Worm (Caenorhabditis elegans) whole organism, midembryonic: ENCODE results near the gene mlt-11.

Experiments used
- cog-1 ChIP-seq: sonication (generic microtip); optimal IDR thresholded peaks from 2 replicates; lab custom pipeline; 2016; ENCODE audit warnings: missing genetic modification characterization, missing compliant biosample characterization
- flt-1 ChIP-seq: fragments of 200-800 bp; sonication (Bioruptor generic); IDR thresholded peaks from 2 replicates; pipeline ENCODE4 v1.3.6; 2022; ENCODE audit warnings: missing genetic modification characterization, missing compliant biosample characterization
- klf-2 ChIP-seq: fragments of 200-800 bp; sonication (Bioruptor generic); conservative IDR thresholded peaks from 2 replicates; pipeline ENCODE4 v1.3.6; 2022; ENCODE audit warnings: missing genetic modification reagents, missing genetic modification characterization, missing compliant biosample characterization
- med-1 ChIP-seq: sonication (generic microtip); optimal IDR thresholded peaks from 2 replicates; lab custom pipeline; 2017; ENCODE audit warnings: missing genetic modification characterization, mild to moderate bottlenecking, missing compliant biosample characterization, antibody characterized with exemption, missing genetic modification reagents; ENCODE audit not compliant: insufficient read depth
- ztf-29 ChIP-seq: fragments of 200-800 bp; sonication (Bioruptor generic); IDR thresholded peaks from 2 replicates; pipeline ENCODE4 v1.3.6; 2022; ENCODE audit warnings: missing genetic modification reagents, missing genetic modification characterization, missing compliant biosample characterization

DNA sequence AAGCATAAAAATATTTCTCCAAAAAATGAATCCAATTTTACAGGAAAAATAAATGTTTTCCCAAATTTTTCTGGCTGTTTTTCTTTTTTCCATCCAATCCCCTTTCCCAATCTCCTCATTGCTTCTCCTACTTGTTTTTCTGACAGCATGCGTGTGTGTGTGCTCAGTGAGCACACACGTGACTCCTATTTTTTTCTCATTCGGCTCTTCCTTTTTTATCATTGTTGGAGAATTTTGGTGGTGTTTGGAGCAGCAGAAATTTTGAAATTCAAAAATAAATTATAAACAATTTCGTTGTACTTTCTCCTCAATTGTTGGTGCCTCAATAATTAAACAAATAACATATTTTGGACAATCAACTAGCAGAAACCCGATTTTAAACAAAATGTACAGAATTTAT is 43.6 kb downstream of the mlt-11 start:
- TF ChIP-seq klf-2 (GFP tag; lab: Robert Waterston, UW) (no peak), med-1 (GFP tag; lab: Kevin White, UChicago) (no peak), cog-1 (tag; lab: Kevin White, UChicago) (no peak), ztf-29 (GFP tag; lab: Robert Waterston, UW) (no peak), flt-1 (GFP tag; lab: Robert Waterston, UW) (no peak)
